Worm (Caenorhabditis elegans) whole organism, L4/young adult: Measurements from ENCODE around the gene sdn-1.

Experiments used
- W03F9.2 ChIP-seq: fragments of 150-350 bp; optimal IDR thresholded peaks from 2 replicates; lab custom pipeline; 2014; ENCODE audit warnings: missing biosample characterization, missing genetic modification characterization
- dao-5 ChIP-seq: sonication (generic microtip); optimal IDR thresholded peaks from 2 replicates; lab custom pipeline; 2016; ENCODE audit warnings: missing genotype, missing genetic modification characterization, moderate library complexity, missing compliant biosample characterization
- him-1 ChIP-seq: sonication (generic microtip); optimal IDR thresholded peaks from 2 replicates; lab custom pipeline; 2016; ENCODE audit warnings: missing genotype, missing genetic modification reagents, missing genetic modification characterization, missing compliant biosample characterization

Gene sdn-1

ce11 chrX:10619554-10620199 is 26.5 kb upstream of the sdn-1 start:
- no peak for TF ChIP-seq W03F9.2 (tag; lab: Kevin White, UChicago)
- TF ChIP-seq dao-5: no peak
- TF ChIP-seq him-1 (tag; lab: Kevin White, UChicago): no peak

- no peak for TF ChIP-seq dao-5
- no peak for TF ChIP-seq W03F9.2 (tag; lab: Kevin White, UChicago)
Measured at ce11 chrX:10618619-10619130, 25.5 kb upstream of the sdn-1 start.

ce11 chrX:10617815-10618214 is 24.7 kb upstream of the sdn-1 start:
- TF ChIP-seq him-1 (tag; lab: Kevin White, UChicago) (no peak), W03F9.2 (tag; lab: Kevin White, UChicago) (no peak), dao-5 (no peak)

- TF ChIP-seq him-1 (tag; lab: Kevin White, UChicago): no peak
- TF ChIP-seq W03F9.2 (tag; lab: Kevin White, UChicago): no peak
- TF ChIP-seq dao-5: no peak
Measured at ce11 chrX:10616041-10616440, 22.9 kb upstream of the sdn-1 start.

- no peak for TF ChIP-seq W03F9.2 (tag; lab: Kevin White, UChicago)
- TF ChIP-seq dao-5: no peak
- TF ChIP-seq him-1 (tag; lab: Kevin White, UChicago): no peak
Measured at ce11 chrX:10612355-10612754, 19.2 kb upstream of the sdn-1 start.

- TF ChIP-seq dao-5 (no peak), him-1 (tag; lab: Kevin White, UChicago) (no peak), W03F9.2 (tag; lab: Kevin White, UChicago) (no peak)
Measured at ce11 chrX:10609878-10610277, 16.7 kb upstream of the sdn-1 start.

- TF ChIP-seq dao-5: no peak
Measured at ce11 chrX:10604386-10604785, 11.3 kb upstream of the sdn-1 start, which contains the start of gene flp-19. Gene flp-19, plus strand, starts transcription at chrX:10604686.

ce11 chrX:10599719-10600155 is 6.6 kb upstream of the sdn-1 start:
- no peak for TF ChIP-seq W03F9.2 (tag; lab: Kevin White, UChicago)
- no peak for TF ChIP-seq him-1 (tag; lab: Kevin White, UChicago)
- TF ChIP-seq dao-5: no peak

ce11 chrX:10597554-10598191 is 4.5 kb upstream of the sdn-1 start:
- TF ChIP-seq him-1 (tag; lab: Kevin White, UChicago) (peak; percentile 41), W03F9.2 (tag; lab: Kevin White, UChicago) (no peak)

ce11 chrX:10596420-10596907 is 3.3 kb upstream of the sdn-1 start:
- TF ChIP-seq dao-5 (no peak), W03F9.2 (tag; lab: Kevin White, UChicago) (no peak), him-1 (tag; lab: Kevin White, UChicago) (no peak)

ce11 chrX:10594701-10595421 is 1.7 kb upstream of the sdn-1 start:
- TF ChIP-seq him-1 (tag; lab: Kevin White, UChicago) (no peak), dao-5 (no peak), W03F9.2 (tag; lab: Kevin White, UChicago) (no peak)

ce11 chrX:10593756-10594376 is 732 bp upstream of the sdn-1 start:
- no peak for TF ChIP-seq dao-5
- no peak for TF ChIP-seq W03F9.2 (tag; lab: Kevin White, UChicago)
- TF ChIP-seq him-1 (tag; lab: Kevin White, UChicago): no peak

ce11 chrX:10591208-10591782 is 1.8 kb downstream of the sdn-1 start:
- TF ChIP-seq him-1 (tag; lab: Kevin White, UChicago): no peak
- TF ChIP-seq dao-5: no peak
- TF ChIP-seq W03F9.2 (tag; lab: Kevin White, UChicago): no peak
